Fruit fly (Drosophila melanogaster) whole organism, embryonic: Measurements from ENCODE around the gene Bicra.

Experiments
- Atf3 ChIP-seq: fragments of 200-800 bp; sonication (Bioruptor generic); optimal IDR thresholded peaks from 3 replicates; lab custom pipeline; 2016; ENCODE audit warnings: missing biosample characterization, missing genetic modification characterization
- Atf6 ChIP-seq: fragments of 200-800 bp; sonication (Bioruptor generic); IDR thresholded peaks from 2 replicates; pipeline ENCODE4 v1.3.6; 2022; ENCODE audit warnings: missing biosample characterization, missing genetic modification characterization
- CG10366 ChIP-seq: fragments of 200-800 bp; sonication (Bioruptor generic); IDR thresholded peaks from 2 replicates; pipeline ENCODE4 v1.3.6; 2022; ENCODE audit warnings: missing biosample characterization, missing genetic modification characterization
- CG11398 ChIP-seq: fragments of 200-800 bp; sonication (Bioruptor generic); optimal IDR thresholded peaks from 2 replicates; lab custom pipeline; 2016; ENCODE audit warnings: missing biosample characterization, missing genetic modification characterization
- CG11560 ChIP-seq: fragments of 200-800 bp; sonication (Bioruptor generic); IDR thresholded peaks from 3 replicates; pipeline ENCODE4 v1.3.6; 2022; ENCODE audit warnings: missing biosample characterization, missing genetic modification characterization
- CG13624 ChIP-seq: fragments of 200-800 bp; sonication (Bioruptor generic); optimal IDR thresholded peaks from 2 replicates; lab custom pipeline; 2016; ENCODE audit warnings: missing biosample characterization, missing genetic modification characterization
- CG14050 ChIP-seq: fragments of 200-800 bp; sonication (Bioruptor generic); IDR thresholded peaks from 3 replicates; pipeline ENCODE4 v1.3.6; 2022; ENCODE audit warnings: missing biosample characterization, missing genetic modification characterization
- CG17568 ChIP-seq: fragments of 200-800 bp; sonication (Bioruptor generic); optimal IDR thresholded peaks from 2 replicates; lab custom pipeline; 2018; ENCODE audit warnings: missing biosample characterization, mild to moderate bottlenecking, missing genetic modification characterization, moderate library complexity
- CG2678 ChIP-seq: fragments of 200-800 bp; sonication (Bioruptor generic); optimal IDR thresholded peaks from 3 replicates; lab custom pipeline; 2019; ENCODE audit warnings: missing biosample characterization, mild to moderate bottlenecking, missing genetic modification characterization, moderate library complexity
- CG30403 ChIP-seq: fragments of 200-800 bp; sonication (Bioruptor generic); optimal IDR thresholded peaks from 3 replicates; lab custom pipeline; 2016; ENCODE audit warnings: missing biosample characterization, missing genetic modification characterization
- CG33557 ChIP-seq: fragments of 200-800 bp; sonication (Bioruptor generic); optimal IDR thresholded peaks from 2 replicates; lab custom pipeline; 2019; ENCODE audit warnings: missing biosample characterization, mild to moderate bottlenecking, missing genetic modification characterization, moderate library complexity
- CG34376 ChIP-seq: fragments of 200-800 bp; sonication (Bioruptor generic); optimal IDR thresholded peaks from 2 replicates; lab custom pipeline; 2018; ENCODE audit warnings: missing biosample characterization, mild to moderate bottlenecking, missing genetic modification characterization
- CG3995 ChIP-seq: fragments of 200-800 bp; sonication (Bioruptor generic); optimal IDR thresholded peaks from 3 replicates; lab custom pipeline; 2016; ENCODE audit warnings: missing biosample characterization, missing genetic modification characterization
- CG4360 ChIP-seq: fragments of 200-800 bp; sonication (Bioruptor generic); IDR thresholded peaks from 2 replicates; pipeline ENCODE4 v1.3.6; 2022; ENCODE audit warnings: missing biosample characterization, missing genetic modification characterization
- CG4404 ChIP-seq: fragments of 200-800 bp; sonication (Bioruptor generic); IDR thresholded peaks from 2 replicates; pipeline ENCODE4 v1.3.6; 2022; ENCODE audit warnings: missing biosample characterization, missing genetic modification characterization
- CG5180 ChIP-seq: fragments of 200-800 bp; sonication (Bioruptor generic); optimal IDR thresholded peaks from 3 replicates; lab custom pipeline; 2017; ENCODE audit warnings: missing biosample characterization, missing genetic modification characterization, mild to moderate bottlenecking, moderate library complexity, missing genetic modification reagents
- CG6791 ChIP-seq: fragments of 200-800 bp; sonication (Bioruptor generic); IDR thresholded peaks from 3 replicates; pipeline ENCODE4 v1.3.6; 2022; ENCODE audit warnings: missing biosample characterization, missing genetic modification characterization; ENCODE audit not compliant: partially characterized antibody
- CG7963 ChIP-seq: fragments of 200-800 bp; sonication (Bioruptor generic); IDR thresholded peaks from 3 replicates; pipeline ENCODE4 v1.3.6; 2022; ENCODE audit warnings: missing biosample characterization, missing genetic modification characterization; ENCODE audit not compliant: partially characterized antibody
- CG8765 ChIP-seq: fragments of 200-800 bp; sonication (Bioruptor generic); IDR thresholded peaks from 2 replicates; pipeline ENCODE4 v1.3.6; 2022; ENCODE audit warnings: missing biosample characterization, missing genetic modification characterization
- CG9797 ChIP-seq: fragments of 200-800 bp; sonication (Bioruptor generic); optimal IDR thresholded peaks from 3 replicates; lab custom pipeline; 2018; ENCODE audit warnings: missing biosample characterization, mild to moderate bottlenecking, missing genetic modification characterization
- Dll ChIP-seq: fragments of 200-800 bp; sonication (Bioruptor generic); IDR thresholded peaks from 4 replicates; pipeline ENCODE4 v1.3.6; 2022; ENCODE audit warnings: missing biosample characterization, missing genetic modification characterization; ENCODE audit not compliant: partially characterized antibody
- Doc3 ChIP-seq: fragments of 200-800 bp; sonication (Bioruptor generic); IDR thresholded peaks from 3 replicates; pipeline ENCODE4 v1.3.6; 2022; ENCODE audit warnings: missing biosample characterization, missing genetic modification characterization; ENCODE audit not compliant: partially characterized antibody
- ERR ChIP-seq: fragments of 200-800 bp; sonication (Bioruptor generic); optimal IDR thresholded peaks from 2 replicates; lab custom pipeline; 2016; ENCODE audit warnings: missing biosample characterization, missing genetic modification characterization
- Ets65A ChIP-seq: fragments of 200-800 bp; sonication (Bioruptor generic); peaks from one replicate; lab custom pipeline; 2016; ENCODE audit warnings: missing biosample characterization, missing genetic modification characterization
- Ets97D ChIP-seq: fragments of 200-800 bp; sonication (Bioruptor generic); optimal IDR thresholded peaks from 3 replicates; lab custom pipeline; 2016; ENCODE audit warnings: missing biosample characterization, missing genetic modification characterization
- HHEX ChIP-seq: fragments of 200-800 bp; sonication (Bioruptor generic); optimal IDR thresholded peaks from 3 replicates; lab custom pipeline; 2017; ENCODE audit warnings: missing biosample characterization, mild to moderate bottlenecking, missing genetic modification characterization, missing genetic modification reagents
- HLH3B ChIP-seq: fragments of 200-800 bp; sonication (Bioruptor generic); IDR thresholded peaks from 2 replicates; pipeline ENCODE4 v1.3.6; 2022; ENCODE audit warnings: missing biosample characterization, missing genetic modification characterization
- Hr51 ChIP-seq, 2 experiments: fragments of 200-800 bp; sonication (Bioruptor generic); optimal IDR thresholded peaks; 2 replicates in 1 of 2; 3 replicates in 1 of 2; lab custom pipeline; 2016 to 2018; ENCODE audit warnings: missing biosample characterization in 2 of 2, missing genetic modification characterization in 2 of 2, mild to moderate bottlenecking in 1 of 2, moderate library complexity in 1 of 2
- Rfx ChIP-seq: fragments of 200-800 bp; sonication (Bioruptor generic); IDR thresholded peaks from 2 replicates; pipeline ENCODE4 v1.3.6; 2022; ENCODE audit warnings: missing biosample characterization, missing genetic modification characterization
- Sin3A ChIP-seq: fragments of >200 bp; optimal IDR thresholded peaks from 2 replicates; lab custom pipeline; 2018
- al ChIP-seq: fragments of 200-800 bp; sonication (Bioruptor generic); IDR thresholded peaks from 2 replicates; pipeline ENCODE4 v1.3.6; 2022; ENCODE audit warnings: missing biosample characterization, missing genetic modification characterization
- ap ChIP-seq: fragments of 200-800 bp; sonication (Bioruptor generic); IDR thresholded peaks from 2 replicates; pipeline ENCODE4 v1.3.6; 2022; ENCODE audit warnings: missing biosample characterization, missing genetic modification characterization
- cato ChIP-seq: fragments of 200-800 bp; sonication (Bioruptor generic); optimal IDR thresholded peaks from 2 replicates; lab custom pipeline; 2016; ENCODE audit warnings: missing biosample characterization, missing genetic modification characterization, borderline replicate concordance
- ci ChIP-seq: fragments of 200-800 bp; sonication (Bioruptor generic); IDR thresholded peaks from 3 replicates; pipeline ENCODE4 v1.3.6; 2022; ENCODE audit warnings: missing biosample characterization, missing genetic modification characterization
- ftz-f1 ChIP-seq: fragments of 200-800 bp; sonication (Bioruptor generic); optimal IDR thresholded peaks from 2 replicates; lab custom pipeline; 2016; ENCODE audit warnings: missing biosample characterization, missing genetic modification characterization
- gem ChIP-seq: fragments of 200-800 bp; sonication (Bioruptor generic); optimal IDR thresholded peaks from 2 replicates; lab custom pipeline; 2019; ENCODE audit warnings: missing biosample characterization, mild to moderate bottlenecking, missing genetic modification characterization, moderate library complexity
- gsb ChIP-seq: fragments of 200-800 bp; sonication (Bioruptor generic); IDR thresholded peaks from 2 replicates; pipeline ENCODE4 v1.3.6; 2022; ENCODE audit warnings: missing biosample characterization, missing genetic modification characterization
- ind ChIP-seq: fragments of 200-800 bp; sonication (Bioruptor generic); optimal IDR thresholded peaks from 3 replicates; lab custom pipeline; 2016; ENCODE audit warnings: missing biosample characterization, missing genetic modification characterization
- insv ChIP-seq, 2 experiments: fragments of 200-800 bp; sonication (Bioruptor generic); optimal IDR thresholded peaks; 3 replicates each; lab custom pipeline; 2016 to 2018; ENCODE audit warnings: missing biosample characterization in 2 of 2, missing genetic modification characterization in 2 of 2
- lilli ChIP-seq: fragments of 200-800 bp; sonication (Bioruptor generic); optimal IDR thresholded peaks from 3 replicates; lab custom pipeline; 2016; ENCODE audit warnings: missing biosample characterization, missing genetic modification characterization
- nerfin-2 ChIP-seq: fragments of 200-800 bp; sonication (Bioruptor generic); IDR thresholded peaks from 2 replicates; pipeline ENCODE4 v1.3.6; 2022; ENCODE audit warnings: missing biosample characterization, missing genetic modification characterization; ENCODE audit not compliant: partially characterized antibody
- oc ChIP-seq: fragments of 200-800 bp; sonication (Bioruptor generic); optimal IDR thresholded peaks from 2 replicates; lab custom pipeline; 2018; ENCODE audit warnings: missing biosample characterization, mild to moderate bottlenecking, missing genetic modification characterization, moderate library complexity
- org-1 ChIP-seq: fragments of 200-800 bp; sonication (Bioruptor generic); optimal IDR thresholded peaks from 2 replicates; lab custom pipeline; 2017; ENCODE audit warnings: missing biosample characterization, missing genetic modification characterization
- pfk ChIP-seq: fragments of 200-800 bp; sonication (Bioruptor generic); optimal IDR thresholded peaks from 2 replicates; lab custom pipeline; 2018; ENCODE audit warnings: missing biosample characterization, mild to moderate bottlenecking, missing genetic modification characterization, moderate library complexity
- phol ChIP-seq: fragments of 200-800 bp; sonication (Bioruptor generic); optimal IDR thresholded peaks from 3 replicates; lab custom pipeline; 2018; ENCODE audit warnings: missing biosample characterization, mild to moderate bottlenecking, missing genetic modification characterization, moderate library complexity
- shn ChIP-seq: fragments of 200-800 bp; sonication (Bioruptor generic); optimal IDR thresholded peaks from 3 replicates; lab custom pipeline; 2016; ENCODE audit warnings: missing biosample characterization, missing genetic modification characterization
- sug ChIP-seq: fragments of 200-800 bp; optimal IDR thresholded peaks from 2 replicates; lab custom pipeline; 2019; ENCODE audit warnings: missing biosample characterization, mild to moderate bottlenecking, missing genetic modification characterization, moderate library complexity
- tap ChIP-seq: fragments of 200-800 bp; optimal IDR thresholded peaks from 3 replicates; lab custom pipeline; 2019; ENCODE audit warnings: missing biosample characterization, mild to moderate bottlenecking, missing genetic modification characterization, moderate library complexity
- trh ChIP-seq: fragments of 200-800 bp; sonication (Bioruptor generic); optimal IDR thresholded peaks from 2 replicates; lab custom pipeline; 2016; ENCODE audit warnings: missing biosample characterization, missing genetic modification characterization
- vvl ChIP-seq: fragments of 200-800 bp; sonication (Bioruptor generic); IDR thresholded peaks from 2 replicates; pipeline ENCODE4 v1.3.6; 2022; ENCODE audit warnings: missing biosample characterization, missing genetic modification characterization

Gene Bicra

dm6 chr3R:29038960-29039581, 23.8 kb upstream of the Bicra start, which contains the start of the genes Slu7 and Pkc98E:
Gene Slu7 (minus strand): TSS chr3R:29039071.
Gene Pkc98E (plus strand): TSS chr3R:29039156.
- TF ChIP-seq Atf3 (GFP tag; lab: Kevin White, UChicago) = no peak
- TF ChIP-seq Dll = peak; percentile 80
- peak; percentile 95 for TF ChIP-seq CG6791
- TF ChIP-seq CG7963 (GFP tag; lab: Robert Waterston, UW) = peak; percentile 89
- TF ChIP-seq CG13624 (GFP tag; lab: Kevin White, UChicago) = peak; percentile 66
- TF ChIP-seq Atf6 (GFP tag; lab: Robert Waterston, UW) = peak; percentile 55; the same call in 1 of the 2 replicates
- peak; percentile 57 for TF ChIP-seq CG8765 (GFP tag; lab: Robert Waterston, UW)
- peak; percentile 78 for TF ChIP-seq ftz-f1 (GFP tag; lab: Kevin White, UChicago)
- TF ChIP-seq insv (GFP tag; optimal IDR thresholded peaks at IDR 0.05; lab: Kevin White, UChicago) = peak; percentile 97 to 99
- TF ChIP-seq Hr51 (GFP tag; optimal IDR thresholded peaks at IDR 0.05; lab: Kevin White, UChicago) = peak in 1 of 2 experiments; percentile 66
- peak; percentile 80 for TF ChIP-seq vvl (GFP tag; lab: Robert Waterston, UW)
- TF ChIP-seq ind = peak; percentile 61
- TF ChIP-seq ERR (GFP tag; lab: Kevin White, UChicago) = peak; percentile 42
- TF ChIP-seq org-1 (GFP tag; lab: Kevin White, UChicago) = no peak
- peak; percentile 25; the same call in 1 of the 3 replicates for TF ChIP-seq CG14050 (GFP tag; lab: Robert Waterston, UW)
- TF ChIP-seq al (GFP tag; lab: Robert Waterston, UW) = peak; percentile 48; the same call in 1 of the 2 replicates
- peak; percentile 89 for TF ChIP-seq Rfx
- peak; percentile 13 for TF ChIP-seq CG9797 (GFP tag; lab: Kevin White, UChicago)
- TF ChIP-seq Ets97D (GFP tag; lab: Kevin White, UChicago) = peak; percentile 74
- peak; percentile 39 for TF ChIP-seq CG2678 (tag; lab: Kevin White, UChicago)
- TF ChIP-seq CG33557 (GFP tag; lab: Kevin White, UChicago) = peak; percentile 21
- TF ChIP-seq CG4404 = peak; percentile 31; the same call in 1 of the 2 replicates
- peak; percentile 17 for TF ChIP-seq CG11398 (GFP tag; lab: Kevin White, UChicago)
- TF ChIP-seq tap (tag; lab: Kevin White, UChicago) = peak; percentile 45
- TF ChIP-seq CG11560 (tag; lab: Robert Waterston, UW) = no peak
- TF ChIP-seq phol = peak; percentile 63
- TF ChIP-seq oc = peak; percentile 32
- TF ChIP-seq ci (GFP tag; lab: Robert Waterston, UW) = peak; percentile 47; the same call in 1 of the 3 replicates
- TF ChIP-seq CG4360 (GFP tag; lab: Robert Waterston, UW) = 0 out of 2 replicates have a peak, but pooled peaks have one; percentile 6
- TF ChIP-seq CG17568 (GFP tag; lab: Kevin White, UChicago) = no peak
- TF ChIP-seq gsb (GFP tag; lab: Robert Waterston, UW) = no peak
- peak; percentile 71 for TF ChIP-seq Doc3 (GFP tag; lab: Robert Waterston, UW)
- TF ChIP-seq Sin3A = peak; percentile 86
- TF ChIP-seq Ets65A (GFP tag; lab: Kevin White, UChicago) = peak; percentile 98
- TF ChIP-seq nerfin-2 (GFP tag; lab: Robert Waterston, UW) = peak; percentile 80
- peak; percentile 46 for TF ChIP-seq CG10366
- 0 out of 2 replicates have a peak, but pooled peaks have one; percentile 29 for TF ChIP-seq HLH3B (GFP tag; lab: Robert Waterston, UW)
- peak; percentile 66 for TF ChIP-seq CG30403 (GFP tag; lab: Kevin White, UChicago)
- TF ChIP-seq sug = peak; percentile 52
- no peak for TF ChIP-seq ap (GFP tag; lab: Robert Waterston, UW)
- no peak for TF ChIP-seq pfk
- TF ChIP-seq shn = peak; percentile 66
- TF ChIP-seq CG5180 (GFP tag; lab: Kevin White, UChicago) = no peak
- TF ChIP-seq CG34376 (GFP tag; lab: Kevin White, UChicago) = peak; percentile 68
- peak; percentile 70 for TF ChIP-seq lilli
- TF ChIP-seq CG3995 (GFP tag; lab: Kevin White, UChicago) = peak; percentile 47
- TF ChIP-seq cato (GFP tag; lab: Kevin White, UChicago) = no peak
- peak; percentile 4 for TF ChIP-seq HHEX
- peak; percentile 18 for TF ChIP-seq gem (tag; lab: Kevin White, UChicago)
- TF ChIP-seq trh (GFP tag; lab: Kevin White, UChicago) = peak; percentile 23
